Fruit fly (Drosophila melanogaster) whole organism, prepupa: ENCODE data around the gene CG33252.

Experiments
- CG31627 ChIP-seq: fragments of 200-800 bp; sonication (Bioruptor generic); optimal IDR thresholded peaks from 3 replicates; lab custom pipeline; 2016; ENCODE audit warnings: missing biosample characterization, missing genetic modification characterization
- CG9139 ChIP-seq: fragments of 200-800 bp; sonication (Bioruptor generic); optimal IDR thresholded peaks from 3 replicates; lab custom pipeline; 2017; ENCODE audit warnings: missing biosample characterization, mild to moderate bottlenecking, missing genetic modification characterization
- Eip78C ChIP-seq: fragments of 200-800 bp; sonication (Bioruptor generic); peaks from one replicate; lab custom pipeline; 2016; ENCODE audit warnings: missing biosample characterization, missing genetic modification characterization
- Gug ChIP-seq: fragments of 200-800 bp; sonication (Bioruptor generic); IDR thresholded peaks from 2 replicates; pipeline ENCODE4 v1.3.6; 2022; ENCODE audit warnings: missing biosample characterization, missing genetic modification characterization
- achi ChIP-seq: fragments of 200-800 bp; sonication (Bioruptor generic); optimal IDR thresholded peaks from 3 replicates; lab custom pipeline; 2016; ENCODE audit warnings: missing biosample characterization, missing genetic modification characterization
- dsx ChIP-seq: fragments of 200-800 bp; optimal IDR thresholded peaks from 3 replicates; lab custom pipeline; 2019; ENCODE audit warnings: missing biosample characterization, mild to moderate bottlenecking, missing genetic modification characterization, moderate library complexity; ENCODE audit not compliant: poor library complexity, severe bottlenecking
- fd59A ChIP-seq: fragments of 200-800 bp; sonication (Bioruptor generic); optimal IDR thresholded peaks from 2 replicates; lab custom pipeline; 2017; ENCODE audit warnings: missing biosample characterization, mild to moderate bottlenecking, missing genetic modification characterization, missing genetic modification reagents
- net ChIP-seq: fragments of 200-800 bp; sonication (Bioruptor generic); optimal IDR thresholded peaks from 3 replicates; lab custom pipeline; 2016; ENCODE audit warnings: missing biosample characterization, missing genetic modification characterization

DNA sequence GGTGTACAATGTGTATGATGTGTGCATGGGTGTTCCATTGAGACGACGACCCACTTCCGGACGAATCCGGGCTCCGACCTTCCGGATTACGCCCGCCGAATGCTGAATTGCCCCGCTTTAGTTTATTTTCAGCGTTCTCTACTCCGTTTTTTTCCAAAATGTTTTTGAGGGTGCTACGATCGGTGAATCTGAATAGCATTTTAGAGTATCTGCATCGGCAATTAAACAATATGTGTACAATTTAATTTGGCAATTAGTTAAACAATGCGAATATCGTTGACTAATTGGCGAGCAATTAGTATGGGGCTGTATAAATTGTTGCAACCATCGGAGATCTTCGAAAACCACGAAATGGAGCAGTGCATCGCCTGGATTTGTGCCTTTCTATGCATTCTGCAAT lies 7.5 kb downstream of the CG33252 start, which contains the start of gene CG13002:
- TF ChIP-seq Gug (no peak), Eip78C (GFP tag; lab: Kevin White, UChicago) (no peak), fd59A (no peak), net (no peak), dsx (GFP tag; lab: Kevin White, UChicago) (no peak), achi (GFP tag; lab: Kevin White, UChicago) (no peak), CG9139 (no peak), CG31627 (no peak)
